Fruit fly (Drosophila melanogaster) whole organism, embryonic: ENCODE results near the gene mAChR-C.

ENCODE experiments used
- Adf1 ChIP-seq: fragments of 200-800 bp; sonication (Bioruptor generic); IDR thresholded peaks from 2 replicates; pipeline ENCODE4 v1.3.6; 2022; ENCODE audit warnings: missing biosample characterization, missing genetic modification characterization
- Atf6 ChIP-seq: fragments of 200-800 bp; sonication (Bioruptor generic); IDR thresholded peaks from 2 replicates; pipeline ENCODE4 v1.3.6; 2022; ENCODE audit warnings: missing biosample characterization, missing genetic modification characterization
- CG10147 ChIP-seq: fragments of 200-800 bp; sonication (Bioruptor generic); optimal IDR thresholded peaks from 2 replicates; lab custom pipeline; 2019; ENCODE audit warnings: missing biosample characterization, mild to moderate bottlenecking, missing genetic modification characterization, moderate library complexity
- CG11560 ChIP-seq: fragments of 200-800 bp; sonication (Bioruptor generic); IDR thresholded peaks from 3 replicates; pipeline ENCODE4 v1.3.6; 2022; ENCODE audit warnings: missing biosample characterization, missing genetic modification characterization
- CG12071 ChIP-seq: fragments of 200-800 bp; sonication (Bioruptor generic); optimal IDR thresholded peaks from 3 replicates; lab custom pipeline; 2018; ENCODE audit warnings: missing biosample characterization, mild to moderate bottlenecking, missing genetic modification characterization
- CG12391 ChIP-seq: fragments of 200-800 bp; sonication (Bioruptor generic); optimal IDR thresholded peaks from 3 replicates; lab custom pipeline; 2018; ENCODE audit warnings: missing biosample characterization, mild to moderate bottlenecking, missing genetic modification characterization, moderate library complexity
- CG12769 ChIP-seq: fragments of 200-800 bp; sonication (Bioruptor generic); optimal IDR thresholded peaks from 2 replicates; lab custom pipeline; 2019; ENCODE audit warnings: missing biosample characterization, mild to moderate bottlenecking, missing genetic modification characterization, moderate library complexity
- CG14710 ChIP-seq: fragments of 200-800 bp; sonication (Bioruptor generic); optimal IDR thresholded peaks from 3 replicates; lab custom pipeline; 2019; ENCODE audit warnings: missing biosample characterization, mild to moderate bottlenecking, missing genetic modification characterization, moderate library complexity
- CG15696 ChIP-seq: fragments of 200-800 bp; sonication (Bioruptor generic); optimal IDR thresholded peaks from 2 replicates; lab custom pipeline; 2019; ENCODE audit warnings: missing biosample characterization, mild to moderate bottlenecking, missing genetic modification characterization, moderate library complexity
- CG16863 ChIP-seq: fragments of 200-800 bp; sonication (Bioruptor generic); optimal IDR thresholded peaks from 3 replicates; lab custom pipeline; 2016; ENCODE audit warnings: missing biosample characterization, missing genetic modification characterization
- CG17359 ChIP-seq: fragments of 200-800 bp; sonication (Bioruptor generic); optimal IDR thresholded peaks from 3 replicates; lab custom pipeline; 2018; ENCODE audit warnings: missing biosample characterization, mild to moderate bottlenecking, missing genetic modification characterization, moderate library complexity
- CG17829 ChIP-seq: fragments of 200-800 bp; optimal IDR thresholded peaks from 2 replicates; lab custom pipeline; 2019; ENCODE audit warnings: missing biosample characterization, mild to moderate bottlenecking, missing genetic modification characterization, moderate library complexity
- CG18764 ChIP-seq: fragments of 200-800 bp; sonication (Bioruptor generic); optimal IDR thresholded peaks from 3 replicates; lab custom pipeline; 2016; ENCODE audit warnings: missing biosample characterization, missing genetic modification characterization
- CG4404 ChIP-seq: fragments of 200-800 bp; sonication (Bioruptor generic); IDR thresholded peaks from 2 replicates; pipeline ENCODE4 v1.3.6; 2022; ENCODE audit warnings: missing biosample characterization, missing genetic modification characterization
- CG4730 ChIP-seq: fragments of 200-800 bp; sonication (Bioruptor generic); IDR thresholded peaks from 2 replicates; pipeline ENCODE4 v1.3.6; 2022; ENCODE audit warnings: missing biosample characterization, missing genetic modification characterization
- CG7786 ChIP-seq: fragments of 200-800 bp; sonication (Bioruptor generic); optimal IDR thresholded peaks from 2 replicates; lab custom pipeline; 2016; ENCODE audit warnings: missing biosample characterization, missing genetic modification characterization
- CkIIα-i1 ChIP-seq: fragments of 200-800 bp; sonication (Bioruptor generic); IDR thresholded peaks from 2 replicates; pipeline ENCODE4 v1.3.6; 2022; ENCODE audit warnings: missing biosample characterization, missing genetic modification characterization
- Dref ChIP-seq: fragments of 200-800 bp; sonication (Bioruptor generic); IDR thresholded peaks from 2 replicates; pipeline ENCODE4 v1.3.6; 2022; ENCODE audit warnings: missing biosample characterization, missing genetic modification characterization
- Elba2 ChIP-seq: fragments of 200-800 bp; sonication (Bioruptor generic); optimal IDR thresholded peaks from 3 replicates; lab custom pipeline; 2016; ENCODE audit warnings: missing biosample characterization, missing genetic modification characterization
- Fer2 ChIP-seq: fragments of 200-800 bp; sonication (Bioruptor generic); optimal IDR thresholded peaks from 2 replicates; lab custom pipeline; 2018; ENCODE audit warnings: missing biosample characterization, mild to moderate bottlenecking, missing genetic modification characterization, moderate library complexity
- Lhr ChIP-seq: fragments of 200-800 bp; sonication (Bioruptor generic); optimal IDR thresholded peaks from 3 replicates; lab custom pipeline; 2017; ENCODE audit warnings: mild to moderate bottlenecking, missing biosample characterization, missing genetic modification reagents, missing genetic modification characterization
- Max ChIP-seq: fragments of 200-800 bp; sonication (Bioruptor generic); optimal IDR thresholded peaks from 2 replicates; lab custom pipeline; 2016; ENCODE audit warnings: missing biosample characterization, mild to moderate bottlenecking, missing genetic modification characterization
- Meics ChIP-seq: fragments of 200-800 bp; sonication (Bioruptor generic); optimal IDR thresholded peaks from 2 replicates; lab custom pipeline; 2017; ENCODE audit warnings: missing biosample characterization, mild to moderate bottlenecking, missing genetic modification characterization
- Nf-YC ChIP-seq: fragments of 200-800 bp; optimal IDR thresholded peaks from 3 replicates; lab custom pipeline; 2019; ENCODE audit warnings: missing biosample characterization, mild to moderate bottlenecking, missing genetic modification characterization, moderate library complexity
- Sox100B ChIP-seq: fragments of 200-800 bp; sonication (Bioruptor generic); optimal IDR thresholded peaks from 3 replicates; lab custom pipeline; 2018; ENCODE audit warnings: missing biosample characterization, mild to moderate bottlenecking, missing genetic modification characterization
- Stat92E ChIP-seq, 3 experiments: fragments of >200 bp in 2 of 3; fragments of 200-800 bp in 1 of 3; sonication (Bioruptor generic) in 1 of 3; optimal IDR thresholded peaks; 2 replicates each; lab custom pipeline; 2017 to 2019; ENCODE audit warnings: missing biosample characterization in 3 of 3, missing genetic modification characterization in 3 of 3, mild to moderate bottlenecking in 1 of 3, moderate library complexity in 1 of 3
- TFAM ChIP-seq: fragments of 200-800 bp; sonication (Bioruptor generic); optimal IDR thresholded peaks from 2 replicates; lab custom pipeline; 2017; ENCODE audit warnings: missing biosample characterization, missing genetic modification characterization, inconsistent platforms
- YL-1 ChIP-seq: fragments of 200-800 bp; sonication (Bioruptor generic); optimal IDR thresholded peaks from 3 replicates; lab custom pipeline; 2017; ENCODE audit warnings: missing biosample characterization, mild to moderate bottlenecking, missing genetic modification characterization
- dimm ChIP-seq: fragments of 200-800 bp; sonication (Bioruptor generic); IDR thresholded peaks from 2 replicates; pipeline ENCODE4 v1.3.6; 2022; ENCODE audit warnings: missing biosample characterization, missing genetic modification characterization
- disco-r ChIP-seq: fragments of 200-800 bp; sonication (Bioruptor generic); optimal IDR thresholded peaks from 2 replicates; lab custom pipeline; 2016; ENCODE audit warnings: missing biosample characterization, missing genetic modification characterization
- dm ChIP-seq: fragments of 200-800 bp; sonication (Bioruptor generic); optimal IDR thresholded peaks from 3 replicates; lab custom pipeline; 2016; ENCODE audit warnings: missing biosample characterization, missing genetic modification characterization
- ftz-f1 ChIP-seq: fragments of 200-800 bp; sonication (Bioruptor generic); optimal IDR thresholded peaks from 2 replicates; lab custom pipeline; 2016; ENCODE audit warnings: missing biosample characterization, missing genetic modification characterization
- grau ChIP-seq: fragments of 200-800 bp; optimal IDR thresholded peaks from 3 replicates; lab custom pipeline; 2019; ENCODE audit warnings: missing biosample characterization, mild to moderate bottlenecking, missing genetic modification characterization, moderate library complexity
- ham ChIP-seq: fragments of 200-800 bp; sonication (Bioruptor generic); IDR thresholded peaks from 2 replicates; pipeline ENCODE4 v1.3.6; 2022; ENCODE audit warnings: missing biosample characterization, missing genetic modification characterization
- hkb ChIP-seq, 2 experiments: fragments of 200-800 bp in 1 of 2; fragments of >200 bp in 1 of 2; sonication (Bioruptor generic) in 1 of 2; IDR thresholded peaks in 1 of 2; optimal IDR thresholded peaks in 1 of 2; 2 replicates each; pipeline versions ENCODE4 v1.3.6 to Lab custom; 2017 to 2022; ENCODE audit warnings: missing biosample characterization in 1 of 2, missing genetic modification characterization in 1 of 2
- inv ChIP-seq: fragments of 200-800 bp; sonication (Bioruptor generic); IDR thresholded peaks from 2 replicates; pipeline ENCODE4 v1.3.6; 2022; ENCODE audit warnings: missing biosample characterization, missing genetic modification characterization; ENCODE audit not compliant: partially characterized antibody
- jing ChIP-seq: fragments of 200-800 bp; sonication (Bioruptor generic); optimal IDR thresholded peaks from 2 replicates; lab custom pipeline; 2018; ENCODE audit warnings: missing biosample characterization, mild to moderate bottlenecking, missing genetic modification characterization
- lbe ChIP-seq: fragments of 200-800 bp; sonication (Bioruptor generic); optimal IDR thresholded peaks from 2 replicates; lab custom pipeline; 2016; ENCODE audit warnings: missing biosample characterization, mild to moderate bottlenecking, missing genetic modification characterization
- nerfin-1 ChIP-seq: fragments of 200-800 bp; sonication (Bioruptor generic); optimal IDR thresholded peaks from 3 replicates; lab custom pipeline; 2019; ENCODE audit warnings: missing biosample characterization, mild to moderate bottlenecking, missing genetic modification characterization, moderate library complexity
- nom ChIP-seq: fragments of 200-800 bp; sonication (Bioruptor generic); optimal IDR thresholded peaks from 2 replicates; lab custom pipeline; 2017; ENCODE audit warnings: missing biosample characterization, missing genetic modification characterization, mild to moderate bottlenecking, moderate library complexity, missing genetic modification reagents
- scrt ChIP-seq: fragments of 200-800 bp; sonication (Bioruptor generic); optimal IDR thresholded peaks from 2 replicates; lab custom pipeline; 2018; ENCODE audit warnings: missing biosample characterization, mild to moderate bottlenecking, missing genetic modification characterization, moderate library complexity
- sna ChIP-seq: fragments of 200-800 bp; sonication (Bioruptor generic); IDR thresholded peaks from 2 replicates; pipeline ENCODE4 v1.3.6; 2022; ENCODE audit warnings: missing biosample characterization, missing genetic modification characterization; ENCODE audit not compliant: partially characterized antibody
- stc ChIP-seq: fragments of 200-800 bp; sonication (Bioruptor generic); IDR thresholded peaks from 2 replicates; pipeline ENCODE4 v1.3.6; 2022; ENCODE audit warnings: missing biosample characterization, missing genetic modification characterization
- tup ChIP-seq: fragments of 200-800 bp; sonication (Bioruptor generic); optimal IDR thresholded peaks from 2 replicates; lab custom pipeline; 2016; ENCODE audit warnings: missing biosample characterization, mild to moderate bottlenecking, missing genetic modification characterization, moderate library complexity
- tx ChIP-seq: fragments of 200-800 bp; sonication (Bioruptor generic); optimal IDR thresholded peaks from 2 replicates; lab custom pipeline; 2016; ENCODE audit warnings: missing biosample characterization, missing genetic modification characterization
- vnd ChIP-seq: fragments of 200-800 bp; sonication (Bioruptor generic); IDR thresholded peaks from 3 replicates; pipeline ENCODE4 v1.3.6; 2022; ENCODE audit warnings: missing biosample characterization, missing genetic modification characterization; ENCODE audit not compliant: partially characterized antibody
- zen2 ChIP-seq: fragments of 200-800 bp; sonication (Bioruptor generic); IDR thresholded peaks from 3 replicates; pipeline ENCODE4 v1.3.6; 2022; ENCODE audit warnings: missing biosample characterization, missing genetic modification characterization; ENCODE audit not compliant: partially characterized antibody

Gene mAChR-C

DNA sequence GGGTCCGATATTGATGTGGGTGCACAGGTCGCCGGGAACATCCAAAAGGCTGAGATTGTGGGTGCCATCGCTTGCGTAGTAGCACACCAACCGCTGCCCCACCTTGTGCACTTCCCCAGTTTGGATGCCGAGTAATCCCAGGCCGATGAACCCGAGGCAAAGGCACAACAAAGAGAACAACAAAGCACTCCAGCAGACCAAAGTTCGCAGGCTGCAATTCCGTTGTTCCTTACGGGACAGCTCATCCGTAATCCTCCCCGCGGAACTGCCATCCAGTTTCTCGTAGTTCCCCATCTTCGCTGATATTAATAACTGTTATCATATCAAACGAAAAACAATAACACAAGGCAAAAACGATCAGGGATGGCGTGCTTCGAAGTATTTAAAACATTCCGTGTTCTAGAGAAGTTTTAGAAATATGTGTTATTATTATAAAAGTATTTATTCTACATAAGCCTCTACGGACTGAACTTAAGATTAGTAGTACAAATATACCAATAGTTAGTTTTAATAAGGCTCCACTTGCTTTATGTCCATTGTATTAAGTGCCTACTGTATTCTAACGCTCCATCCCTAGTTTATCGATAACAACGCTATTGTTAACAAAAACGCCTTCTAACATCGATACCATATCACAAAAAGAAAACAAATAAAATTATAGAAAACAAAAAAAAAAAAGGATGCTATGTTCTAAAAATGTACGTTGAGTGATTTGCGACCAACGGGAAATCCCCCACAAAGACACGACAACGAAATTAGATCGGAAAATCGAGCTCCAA, 16.9 kb upstream of the mAChR-C start, which contains the start of the genes Cht11 and CG4558 (continued):
- no peak for TF ChIP-seq disco-r (GFP tag; lab: Kevin White, UChicago)
- peak; percentile 36 for TF ChIP-seq Lhr (GFP tag; lab: Kevin White, UChicago)
- peak; percentile 69 for TF ChIP-seq CG4404 (GFP tag; lab: Robert Waterston, UW)
- TF ChIP-seq CG18764 = peak; percentile 47
- peak; percentile 80 for TF ChIP-seq CG14710 (tag; lab: Kevin White, UChicago)
- peak; percentile 46 for TF ChIP-seq tup (GFP tag; lab: Kevin White, UChicago)
- peak; percentile 75 for TF ChIP-seq Nf-YC (tag; lab: Kevin White, UChicago)
- peak; percentile 79 for TF ChIP-seq stc (GFP tag; lab: Robert Waterston, UW)
- TF ChIP-seq CkIIα-i1 = no peak
- peak; percentile 74 for TF ChIP-seq lbe (GFP tag; lab: Kevin White, UChicago)
- TF ChIP-seq CG17359 = peak; percentile 84
- no peak for TF ChIP-seq dimm (GFP tag; lab: Robert Waterston, UW)
- TF ChIP-seq Stat92E (GFP tag; optimal IDR thresholded peaks at IDR 0.05; lab: Kevin White, UChicago) = peak in 1 of 3 experiments; percentile 2
- no peak for TF ChIP-seq hkb (optimal IDR thresholded peaks at IDR 0.05; lab: Kevin White, UChicago)
- TF ChIP-seq hkb (GFP tag; IDR thresholded peaks at IDR 0.05; lab: Robert Waterston, UW) = peak; percentile 84
- no peak for TF ChIP-seq TFAM (GFP tag; lab: Kevin White, UChicago)
- peak; percentile 46; the same call in 1 of the 3 replicates for TF ChIP-seq vnd (GFP tag; lab: Robert Waterston, UW)
- TF ChIP-seq grau (tag; lab: Kevin White, UChicago) = peak; percentile 99
- TF ChIP-seq CG12391 (tag; lab: Kevin White, UChicago) = peak; percentile 89
- peak; percentile 84 for TF ChIP-seq Atf6 (GFP tag; lab: Robert Waterston, UW)
- TF ChIP-seq dm (GFP tag; lab: Kevin White, UChicago) = peak; percentile 50
- 0 out of 2 replicates have a peak, but pooled peaks have one; percentile 14 for TF ChIP-seq sna (GFP tag; lab: Robert Waterston, UW)
- peak; percentile 78 for TF ChIP-seq Max (GFP tag; lab: Kevin White, UChicago)
- peak; percentile 58 for TF ChIP-seq scrt
- TF ChIP-seq Dref (GFP tag; lab: Robert Waterston, UW) = peak; percentile 74
- TF ChIP-seq YL-1 (GFP tag; lab: Kevin White, UChicago) = peak; percentile 84
- TF ChIP-seq Fer2 (tag; lab: Kevin White, UChicago) = peak; percentile 71
- TF ChIP-seq ham = no peak
- TF ChIP-seq Adf1 (GFP tag; lab: Robert Waterston, UW) = peak; percentile 52
- TF ChIP-seq CG7786 (GFP tag; lab: Kevin White, UChicago) = peak; percentile 58
- TF ChIP-seq Sox100B (GFP tag; lab: Kevin White, UChicago) = peak; percentile 76
- TF ChIP-seq CG17829 = peak; percentile 87
- peak; percentile 53 for TF ChIP-seq tx
- TF ChIP-seq Meics = peak; percentile 75
- peak; percentile 73 for TF ChIP-seq CG10147 (GFP tag; lab: Kevin White, UChicago)
- no peak for TF ChIP-seq ftz-f1
- peak; percentile 72 for TF ChIP-seq nerfin-1 (tag; lab: Kevin White, UChicago)
- peak; percentile 79 for TF ChIP-seq CG15696 (tag; lab: Kevin White, UChicago)
- peak; percentile 68 for TF ChIP-seq CG11560 (tag; lab: Robert Waterston, UW)
- no peak for TF ChIP-seq CG12769
- TF ChIP-seq CG12071 (GFP tag; lab: Kevin White, UChicago) = peak; percentile 15
- TF ChIP-seq Elba2 = no peak
- 0 out of 2 replicates have a peak, but pooled peaks have one; percentile 38 for TF ChIP-seq inv
- peak; percentile 47 for TF ChIP-seq nom (GFP tag; lab: Kevin White, UChicago)
- TF ChIP-seq CG4730 (GFP tag; lab: Robert Waterston, UW) = peak; percentile 69
- TF ChIP-seq zen2 (GFP tag; lab: Robert Waterston, UW) = no peak; the same call in 2 of the 3 replicates
- TF ChIP-seq CG16863 (GFP tag; lab: Kevin White, UChicago) = peak; percentile 54
- TF ChIP-seq jing (GFP tag; lab: Kevin White, UChicago) = peak; percentile 30
